Worm (Caenorhabditis elegans) whole organism, L3 larva: Measurements from ENCODE around the gene tag-77.

Source experiments
- R02D3.7 ChIP-seq: fragments of 150-350 bp; optimal IDR thresholded peaks from 2 replicates; lab custom pipeline; 2014; ENCODE audit warnings: missing biosample characterization, missing genetic modification characterization
- ama-1 ChIP-seq: fragments of 150-350 bp; optimal IDR thresholded peaks from 2 replicates; lab custom pipeline; 2018
- ceh-16 ChIP-seq: sonication (generic microtip); optimal IDR thresholded peaks from 2 replicates; lab custom pipeline; 2017; ENCODE audit warnings: missing biosample characterization, missing genetic modification characterization
- ceh-9 ChIP-seq: sonication (generic microtip); optimal IDR thresholded peaks from 2 replicates; lab custom pipeline; 2018; ENCODE audit warnings: missing biosample characterization, missing genetic modification characterization
- egl-27 ChIP-seq: sonication (generic microtip); optimal IDR thresholded peaks from 4 replicates; lab custom pipeline; 2017; ENCODE audit warnings: missing biosample characterization, missing genetic modification reagents, missing genetic modification characterization
- elt-1 ChIP-seq: fragments of 150-350 bp; optimal IDR thresholded peaks from 2 replicates; lab custom pipeline; 2014; ENCODE audit warnings: missing biosample characterization, missing genetic modification characterization
- elt-3 ChIP-seq, 3 experiments: fragments of 150-350 bp in 1 of 3; sonication (generic microtip) in 2 of 3; optimal IDR thresholded peaks; 2 replicates in 2 of 3; 4 replicates in 1 of 3; lab custom pipeline; 2014 to 2017; ENCODE audit warnings: missing biosample characterization in 3 of 3, missing genetic modification characterization in 3 of 3
- fkh-10 ChIP-seq: sonication (generic microtip); optimal IDR thresholded peaks from 2 replicates; lab custom pipeline; 2017; ENCODE audit warnings: missing biosample characterization, missing genetic modification reagents, missing genetic modification characterization
- fos-1 ChIP-seq: fragments of 150-350 bp; optimal IDR thresholded peaks from 2 replicates; lab custom pipeline; 2014; ENCODE audit warnings: missing biosample characterization, missing genetic modification characterization
- nhr-237 ChIP-seq: fragments of 150-350 bp; optimal IDR thresholded peaks from 2 replicates; lab custom pipeline; 2014; ENCODE audit warnings: missing biosample characterization, missing genetic modification characterization
- nhr-43 ChIP-seq: sonication (generic microtip); optimal IDR thresholded peaks from 2 replicates; lab custom pipeline; 2016; ENCODE audit warnings: mild to moderate bottlenecking, missing genetic modification characterization, missing compliant biosample characterization; ENCODE audit not compliant: poor library complexity, severe bottlenecking
- pha-4 ChIP-seq: fragments of 150-350 bp; optimal IDR thresholded peaks from 2 replicates; lab custom pipeline; 2014; ENCODE audit warnings: missing biosample characterization, missing genetic modification reagents, missing genetic modification characterization
- zag-1 ChIP-seq: fragments of 150-350 bp; optimal IDR thresholded peaks from 2 replicates; lab custom pipeline; 2014; ENCODE audit warnings: missing biosample characterization, missing genetic modification characterization
- ztf-11 ChIP-seq: fragments of 150-350 bp; optimal IDR thresholded peaks from 2 replicates; lab custom pipeline; 2014; ENCODE audit warnings: missing biosample characterization, missing genetic modification characterization

DNA sequence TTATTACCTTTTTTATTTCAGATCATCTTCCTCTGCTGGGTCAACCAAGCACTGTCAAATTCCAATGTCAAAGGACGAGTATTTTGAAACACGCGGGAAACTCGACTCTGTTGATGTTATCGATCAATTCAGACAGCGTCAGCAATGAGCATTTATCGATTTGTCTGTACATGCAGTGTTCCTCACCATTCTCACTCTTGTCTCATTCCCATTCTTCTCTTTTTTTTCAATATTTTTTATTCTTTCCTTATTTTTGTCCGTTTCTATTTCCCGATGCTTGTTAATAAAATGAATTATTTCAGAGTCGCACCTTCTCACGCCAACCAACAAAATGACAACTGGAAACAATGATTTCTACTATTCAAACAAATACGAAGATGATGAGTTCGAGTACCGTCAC, 3.3 kb upstream of the tag-77 start, which contains the start of gene cks-1:
- TF ChIP-seq ceh-16 (no peak), egl-27 (no peak), nhr-237 (tag; lab: Kevin White, UChicago) (no peak), fkh-10 (GFP tag; lab: Kevin White, UChicago) (no peak), nhr-43 (tag; lab: Kevin White, UChicago) (no peak), ama-1 (lab: Kevin White, UChicago) (no peak), fos-1 (tag; lab: Kevin White, UChicago) (no peak), ceh-9 (tag; lab: Kevin White, UChicago) (no peak), elt-1 (tag; lab: Kevin White, UChicago) (no peak), elt-3 (tag; optimal IDR thresholded peaks at IDR 0.05; lab: Kevin White, UChicago) (no peak), R02D3.7 (tag; lab: Kevin White, UChicago) (no peak), zag-1 (tag; lab: Kevin White, UChicago) (no peak), pha-4 (tag; lab: Kevin White, UChicago) (no peak), ztf-11 (no peak)
